Worm (Caenorhabditis elegans): Measurements from ENCODE around the gene K06H6.2.

- TF ChIP-seq ZK546.5 (tag; optimal IDR thresholded peaks at IDR 0.05): no peak
- no peak for TF ChIP-seq unc-62 (GFP tag; optimal IDR thresholded peaks at IDR 0.05)
- no peak for TF ChIP-seq ama-1 (optimal IDR thresholded peaks at IDR 0.05)
- no peak for TF ChIP-seq ztf-11 (tag; optimal IDR thresholded peaks at IDR 0.05)
- no peak for TF ChIP-seq nhr-76 (tag; optimal IDR thresholded peaks at IDR 0.05)
- no peak for TF ChIP-seq nhr-12 (tag; optimal IDR thresholded peaks at IDR 0.05)
- TF ChIP-seq daf-12 (tag; optimal IDR thresholded peaks at IDR 0.05): no peak
Measured at ce11 chrV:634855-635254, 49.3 kb downstream of the K06H6.2 start, which contains the start of gene F48G7.10.

Measured in whole organism, L3 larva.